Worm (Caenorhabditis elegans): Measurements from ENCODE around the gene fbxl-3.
A peak's percentile ranks its signal among the peaks of the same experiment; 100 is the strongest.

Gene fbxl-3

ce11 chrII:5379614-5380077 is 19.1 kb downstream of the fbxl-3 start, which contains the start of gene pkc-3 (continued):
- TF ChIP-seq madf-8 (GFP tag; conservative IDR thresholded peaks at IDR 0.05) = no peak
- TF ChIP-seq lsl-1 (GFP tag; optimal IDR thresholded peaks at IDR 0.05) = peak; percentile 44
- TF ChIP-seq D2030.7 (GFP tag; IDR thresholded peaks at IDR 0.05) = peak; percentile 25; the same call in 1 of the 2 replicates
- 0 out of 2 replicates have a peak, but pooled peaks have one; percentile 41 for TF ChIP-seq lir-1 (GFP tag; conservative IDR thresholded peaks at IDR 0.05)
- peak; percentile 30 for TF ChIP-seq snpc-1.3 (tag; optimal IDR thresholded peaks at IDR 0.05; ENCODE audit: insufficient read depth)
- no peak for TF ChIP-seq dpl-1 (GFP tag; optimal IDR thresholded peaks at IDR 0.05)
- TF ChIP-seq rpc-1 (optimal IDR thresholded peaks at IDR 0.05) = no peak
- no peak for TF ChIP-seq rpc-1 (tag; optimal IDR thresholded peaks at IDR 0.05)
- TF ChIP-seq F52B5.7 (tag; optimal IDR thresholded peaks at IDR 0.05) = peak; percentile 53
- peak; percentile 35; the same call in 1 of the 2 replicates for TF ChIP-seq C06A6.2 (GFP tag; conservative IDR thresholded peaks at IDR 0.05)
- TF ChIP-seq chd-7 (tag; optimal IDR thresholded peaks at IDR 0.05) = peak; percentile 82
- TF ChIP-seq fkh-3 (tag; optimal IDR thresholded peaks at IDR 0.05) = no peak
- peak; percentile 34 for TF ChIP-seq unc-130 (GFP tag; optimal IDR thresholded peaks at IDR 0.05)
- TF ChIP-seq K11D2.4 (GFP tag; IDR thresholded peaks at IDR 0.05) = no peak
- TF ChIP-seq F49E8.2 (tag; optimal IDR thresholded peaks at IDR 0.05; ENCODE audit: insufficient read depth) = peak; percentile 28
- TF ChIP-seq dox-1 (GFP tag; IDR thresholded peaks at IDR 0.05) = peak; percentile 91
- TF ChIP-seq atf-7 (tag; optimal IDR thresholded peaks at IDR 0.05) = peak; percentile 76
- peak; percentile 83 for TF ChIP-seq ztf-18 (tag; optimal IDR thresholded peaks at IDR 0.05)
- no peak for TF ChIP-seq snpc-4 (GFP tag; optimal IDR thresholded peaks at IDR 0.05)
- peak; percentile 13 to 64 (median 54) for TF ChIP-seq snpc-4 (tag; optimal IDR thresholded peaks at IDR 0.05)
- no peak for TF ChIP-seq lag-1 (GFP tag; IDR thresholded peaks at IDR 0.05)
- no peak for TF ChIP-seq B0019.2 (GFP tag; conservative IDR thresholded peaks at IDR 0.05)
- no peak for TF ChIP-seq ztf-3 (GFP tag; optimal IDR thresholded peaks at IDR 0.05)
- no peak for TF ChIP-seq mxl-1 (tag; optimal IDR thresholded peaks at IDR 0.05)
- TF ChIP-seq F57C9.4 (tag; optimal IDR thresholded peaks at IDR 0.05) = no peak
- peak; percentile 79 for TF ChIP-seq ama-1 (optimal IDR thresholded peaks at IDR 0.05)
- TF ChIP-seq ama-1 (GFP tag; optimal IDR thresholded peaks at IDR 0.05) = no peak
- TF ChIP-seq aptf-3 (GFP tag; IDR thresholded peaks at IDR 0.05) = no peak
- peak; percentile 40 for TF ChIP-seq K12H6.12 (tag; optimal IDR thresholded peaks at IDR 0.05)
- peak; percentile 70; the same call in 1 of the 2 replicates for TF ChIP-seq madf-6 (GFP tag; IDR thresholded peaks at IDR 0.05)
- TF ChIP-seq B0336.3 (GFP tag; IDR thresholded peaks at IDR 0.05) = peak; percentile 92
- peak; percentile 35; the same call in 1 of the 2 replicates for TF ChIP-seq egrh-3 (GFP tag; IDR thresholded peaks at IDR 0.05)
- no peak for TF ChIP-seq sea-2 (GFP tag; IDR thresholded peaks at IDR 0.05)
- no peak for TF ChIP-seq bed-2 (GFP tag; IDR thresholded peaks at IDR 0.05)
- TF ChIP-seq gei-17 (GFP tag; optimal IDR thresholded peaks at IDR 0.05) = peak; percentile 10
- peak in 1 of 3 experiments; percentile 47 for TF ChIP-seq lin-35 (GFP tag; optimal IDR thresholded peaks at IDR 0.05)
- no peak for TF ChIP-seq nhr-120 (GFP tag; IDR thresholded peaks at IDR 0.05)
- peak; percentile 51 for TF ChIP-seq ztf-26 (tag; optimal IDR thresholded peaks at IDR 0.05)
- TF ChIP-seq athp-1 (tag; optimal IDR thresholded peaks at IDR 0.05) = peak; percentile 83
- TF ChIP-seq nhr-80 (tag; optimal IDR thresholded peaks at IDR 0.05) = peak; percentile 97
- TF ChIP-seq sdz-38 (tag; optimal IDR thresholded peaks at IDR 0.05) = no peak
- TF ChIP-seq unc-62 (GFP tag; optimal IDR thresholded peaks at IDR 0.05) = no peak
- TF ChIP-seq let-526 (GFP tag; IDR thresholded peaks at IDR 0.05) = no peak
- TF ChIP-seq aptf-2 (GFP tag; conservative IDR thresholded peaks at IDR 0.05) = no peak
- TF ChIP-seq attf-5 (GFP tag; optimal IDR thresholded peaks at IDR 0.05) = peak; percentile 87
- no peak for TF ChIP-seq nfya-2 (GFP tag; IDR thresholded peaks at IDR 0.05)
- peak; percentile 70 for TF ChIP-seq nhr-90 (tag; optimal IDR thresholded peaks at IDR 0.05)
- TF ChIP-seq ets-4 (GFP tag; optimal IDR thresholded peaks at IDR 0.05) = peak; percentile 54
- no peak for TF ChIP-seq ztf-6 (GFP tag; IDR thresholded peaks at IDR 0.05)
- TF ChIP-seq Y67H2A.10 (GFP tag; conservative IDR thresholded peaks at IDR 0.05) = no peak
- TF ChIP-seq efl-1 (GFP tag; optimal IDR thresholded peaks at IDR 0.05) = peak; percentile 63

Data from whole organism, young adult.